Worm (Caenorhabditis elegans): Measurements from ENCODE around the gene nhr-179.
A peak's percentile ranks its signal among the peaks of the same experiment; 100 is the strongest.

Gene nhr-179

ce11 chrV:1654845-1655244, 36.2 kb upstream of the nhr-179 start, which contains the start of gene irld-11:
TSS of gene irld-11 (plus strand) at chrV:1655145.
- peak; percentile 17 for TF ChIP-seq unc-42 (tag; optimal IDR thresholded peaks at IDR 0.05)
- no peak for TF ChIP-seq fkh-10 (GFP tag; optimal IDR thresholded peaks at IDR 0.05)
- TF ChIP-seq madf-2 (tag; optimal IDR thresholded peaks at IDR 0.05) = no peak

ce11 chrV:1651045-1651444, 32.4 kb upstream of the nhr-179 start, which contains the start of gene irld-44:
TSS of gene irld-44 (plus strand) at chrV:1651345.
- TF ChIP-seq nhr-11 (tag; optimal IDR thresholded peaks at IDR 0.05) (no peak), fax-1 (tag; optimal IDR thresholded peaks at IDR 0.05) (no peak), ceh-30 (tag; optimal IDR thresholded peaks at IDR 0.05) (no peak), pha-4 (tag; optimal IDR thresholded peaks at IDR 0.05) (no peak), ceh-34 (tag; optimal IDR thresholded peaks at IDR 0.05) (no peak), ttx-3 (tag; optimal IDR thresholded peaks at IDR 0.05) (no peak), mec-3 (tag; optimal IDR thresholded peaks at IDR 0.05; ENCODE audit: borderline replicate concordance) (no peak), ets-4 (tag; optimal IDR thresholded peaks at IDR 0.05) (no peak), unc-3 (GFP tag; conservative IDR thresholded peaks at IDR 0.05) (no peak), unc-3 (tag; optimal IDR thresholded peaks at IDR 0.05) (no peak), C08G9.2 (tag; optimal IDR thresholded peaks at IDR 0.05) (no peak), dmd-4 (tag; optimal IDR thresholded peaks at IDR 0.05; ENCODE audit: borderline replicate concordance) (no peak), ceh-24 (tag; optimal IDR thresholded peaks at IDR 0.05) (no peak), Y22D7AL.16 (tag; optimal IDR thresholded peaks at IDR 0.05) (no peak), ama-1 (optimal IDR thresholded peaks at IDR 0.05) (no peak), odd-2 (tag; optimal IDR thresholded peaks at IDR 0.05) (no peak), hlh-6 (tag; optimal IDR thresholded peaks at IDR 0.05) (no peak)

ce11 chrV:1648000-1648399, 29.3 kb upstream of the nhr-179 start, which contains the start of gene irld-45:
TSS of gene irld-45 (plus strand) at chrV:1648300.
- TF ChIP-seq zip-5 (tag; optimal IDR thresholded peaks at IDR 0.05) = no peak

ce11 chrV:1643886-1644285, 25.2 kb upstream of the nhr-179 start, which contains the start of gene alh-2:
TSS of gene alh-2 (plus strand) at chrV:1644169.
- TF ChIP-seq ceh-30 (tag; optimal IDR thresholded peaks at IDR 0.05) (no peak), ceh-48 (tag; optimal IDR thresholded peaks at IDR 0.05) (no peak), ets-4 (tag; optimal IDR thresholded peaks at IDR 0.05) (no peak), C08G9.2 (tag; optimal IDR thresholded peaks at IDR 0.05) (no peak), fkh-6 (tag; optimal IDR thresholded peaks at IDR 0.05) (no peak), ceh-31 (tag; optimal IDR thresholded peaks at IDR 0.05) (no peak), dmd-4 (tag; optimal IDR thresholded peaks at IDR 0.05; ENCODE audit: borderline replicate concordance) (no peak), unc-42 (tag; optimal IDR thresholded peaks at IDR 0.05) (no peak), npax-4 (tag; optimal IDR thresholded peaks at IDR 0.05) (no peak), pat-9 (tag; optimal IDR thresholded peaks at IDR 0.05) (no peak), pros-1 (tag; optimal IDR thresholded peaks at IDR 0.05) (no peak), ttx-3 (tag; optimal IDR thresholded peaks at IDR 0.05) (no peak), nhr-11 (tag; optimal IDR thresholded peaks at IDR 0.05) (no peak), fax-1 (tag; optimal IDR thresholded peaks at IDR 0.05) (no peak), ama-1 (optimal IDR thresholded peaks at IDR 0.05) (no peak), pag-3 (tag; optimal IDR thresholded peaks at IDR 0.05; ENCODE audit: borderline replicate concordance) (no peak), ceh-34 (tag; optimal IDR thresholded peaks at IDR 0.05) (no peak)

- TF ChIP-seq elt-2 (tag; optimal IDR thresholded peaks at IDR 0.05) = no peak
- TF ChIP-seq K09A11.1 (tag; optimal IDR thresholded peaks at IDR 0.05; ENCODE audit: insufficient read depth) = no peak
- no peak for TF ChIP-seq pha-4 (tag; optimal IDR thresholded peaks at IDR 0.05)
- TF ChIP-seq ceh-6 (GFP tag; optimal IDR thresholded peaks at IDR 0.05) = no peak
- TF ChIP-seq pha-2 (tag; optimal IDR thresholded peaks at IDR 0.05) = no peak
- TF ChIP-seq pag-3 (tag; optimal IDR thresholded peaks at IDR 0.05; ENCODE audit: borderline replicate concordance) = no peak
- TF ChIP-seq npax-4 (tag; optimal IDR thresholded peaks at IDR 0.05) = no peak
- no peak for TF ChIP-seq ceh-9 (tag; optimal IDR thresholded peaks at IDR 0.05)
- TF ChIP-seq syd-9 (tag; optimal IDR thresholded peaks at IDR 0.05) = no peak
- TF ChIP-seq nhr-232 (tag; optimal IDR thresholded peaks at IDR 0.05) = no peak
- TF ChIP-seq elt-4 (tag; optimal IDR thresholded peaks at IDR 0.05) = no peak
- TF ChIP-seq C08G9.2 (tag; optimal IDR thresholded peaks at IDR 0.05) = no peak
- TF ChIP-seq ceh-14 (tag; optimal IDR thresholded peaks at IDR 0.05) = no peak
- TF ChIP-seq unc-55 (GFP tag; optimal IDR thresholded peaks at IDR 0.05) = no peak
Measured at ce11 chrV:1642768-1643167, 24.1 kb upstream of the nhr-179 start.

Measured in whole organism, late embryonic.